Worm (Caenorhabditis elegans) whole organism, L4/young adult: Measurements from ENCODE around the gene stdh-4.
"Not testable (repeated sequence)": the region's sequence is repeated elsewhere in the genome, so short reads cannot be mapped to it uniquely, and the experiment has no call there.

ENCODE experiments used
- W03F9.2 ChIP-seq: fragments of 150-350 bp; optimal IDR thresholded peaks from 2 replicates; lab custom pipeline; 2014; ENCODE audit warnings: missing biosample characterization, missing genetic modification characterization
- him-1 ChIP-seq: sonication (generic microtip); optimal IDR thresholded peaks from 2 replicates; lab custom pipeline; 2016; ENCODE audit warnings: missing genotype, missing genetic modification reagents, missing genetic modification characterization, missing compliant biosample characterization

ce11 chrV:8574762-8575161, 25.7 kb downstream of the stdh-4 start, which contains the start of gene F25G6.1:
- TF ChIP-seq him-1, W03F9.2 (tag; lab: Kevin White, UChicago): not testable (repeated sequence)
